Fruit fly (Drosophila melanogaster) whole organism, prepupa: Measurements from ENCODE around the gene dpr20.

Source experiments
- CG10631 ChIP-seq: fragments of 200-800 bp; sonication (Bioruptor generic); optimal IDR thresholded peaks from 2 replicates; lab custom pipeline; 2016; ENCODE audit warnings: missing biosample characterization, missing genetic modification characterization
- CG10669 ChIP-seq: fragments of 200-800 bp; sonication (Bioruptor generic); optimal IDR thresholded peaks from 3 replicates; lab custom pipeline; 2018; ENCODE audit warnings: missing biosample characterization, mild to moderate bottlenecking, missing genetic modification characterization, moderate library complexity
- CG11294 ChIP-seq: fragments of 200-800 bp; sonication (Bioruptor generic); IDR thresholded peaks from 2 replicates; pipeline ENCODE4 v1.3.6; 2022; ENCODE audit warnings: missing biosample characterization, missing genetic modification characterization
- CG11762 ChIP-seq: fragments of 200-800 bp; sonication (Bioruptor generic); optimal IDR thresholded peaks from 3 replicates; lab custom pipeline; 2016; ENCODE audit warnings: missing biosample characterization, missing genetic modification characterization; ENCODE audit not compliant: insufficient read depth
- CG11902 ChIP-seq: fragments of 200-800 bp; sonication (Bioruptor generic); optimal IDR thresholded peaks from 3 replicates; lab custom pipeline; 2016; ENCODE audit warnings: missing biosample characterization, missing genetic modification characterization
- CG15336 ChIP-seq: fragments of 200-800 bp; sonication (Bioruptor generic); IDR thresholded peaks from 2 replicates; pipeline ENCODE4 v1.3.6; 2022; ENCODE audit warnings: missing biosample characterization, missing genetic modification characterization
- CG16779 ChIP-seq: fragments of 200-800 bp; sonication (Bioruptor generic); optimal IDR thresholded peaks from 3 replicates; lab custom pipeline; 2017; ENCODE audit warnings: missing biosample characterization, mild to moderate bottlenecking, missing genetic modification characterization
- CG3032 ChIP-seq: fragments of 200-800 bp; optimal IDR thresholded peaks from 2 replicates; lab custom pipeline; 2019; ENCODE audit warnings: missing biosample characterization, mild to moderate bottlenecking, missing genetic modification characterization, moderate library complexity
- CG32006 ChIP-seq: fragments of 200-800 bp; sonication (Bioruptor generic); optimal IDR thresholded peaks from 3 replicates; lab custom pipeline; 2017; ENCODE audit warnings: missing biosample characterization, mild to moderate bottlenecking, missing genetic modification characterization
- CG3919 ChIP-seq: fragments of 200-800 bp; sonication (Bioruptor generic); optimal IDR thresholded peaks from 3 replicates; lab custom pipeline; 2016; ENCODE audit warnings: missing biosample characterization, missing genetic modification characterization
- CG4318 ChIP-seq: fragments of 200-800 bp; sonication (Bioruptor generic); optimal IDR thresholded peaks from 3 replicates; lab custom pipeline; 2017; ENCODE audit warnings: missing biosample characterization, mild to moderate bottlenecking, missing genetic modification characterization
- CG6163 ChIP-seq: fragments of 200-800 bp; sonication (Bioruptor generic); IDR thresholded peaks from 3 replicates; pipeline ENCODE4 v1.3.6; 2022; ENCODE audit warnings: missing biosample characterization, missing genetic modification characterization
- CG6792 ChIP-seq: fragments of 200-800 bp; sonication (Bioruptor generic); optimal IDR thresholded peaks from 3 replicates; lab custom pipeline; 2016; ENCODE audit warnings: missing biosample characterization, missing genetic modification characterization
- CG6808 ChIP-seq: fragments of 200-800 bp; sonication (Bioruptor generic); optimal IDR thresholded peaks from 3 replicates; lab custom pipeline; 2017; ENCODE audit warnings: missing biosample characterization, missing genetic modification characterization, mild to moderate bottlenecking, moderate library complexity, missing genetic modification reagents
- CG6854 ChIP-seq: fragments of 200-800 bp; sonication (Bioruptor generic); optimal IDR thresholded peaks from 2 replicates; lab custom pipeline; 2017; ENCODE audit warnings: missing biosample characterization, mild to moderate bottlenecking, missing genetic modification characterization
- CG7368 ChIP-seq: fragments of 200-800 bp; sonication (Bioruptor generic); optimal IDR thresholded peaks from 3 replicates; lab custom pipeline; 2016; ENCODE audit warnings: missing biosample characterization, missing genetic modification characterization
- CG8119 ChIP-seq: fragments of 200-800 bp; sonication (Bioruptor generic); IDR thresholded peaks from 3 replicates; pipeline ENCODE4 v1.3.6; 2022; ENCODE audit warnings: missing biosample characterization, missing genetic modification characterization
- CG8319 ChIP-seq: fragments of 200-800 bp; sonication (Bioruptor generic); optimal IDR thresholded peaks from 3 replicates; lab custom pipeline; 2016; ENCODE audit warnings: missing biosample characterization, missing genetic modification characterization
- CG8632 ChIP-seq: fragments of 200-800 bp; sonication (Bioruptor generic); optimal IDR thresholded peaks from 3 replicates; lab custom pipeline; 2016; ENCODE audit warnings: missing biosample characterization, missing genetic modification characterization
- CG9139 ChIP-seq: fragments of 200-800 bp; sonication (Bioruptor generic); optimal IDR thresholded peaks from 3 replicates; lab custom pipeline; 2017; ENCODE audit warnings: missing biosample characterization, mild to moderate bottlenecking, missing genetic modification characterization
- Eip75B ChIP-seq: fragments of 200-800 bp; sonication (Bioruptor generic); optimal IDR thresholded peaks from 3 replicates; lab custom pipeline; 2016; ENCODE audit warnings: missing biosample characterization, missing genetic modification characterization
- Eip78C ChIP-seq: fragments of 200-800 bp; sonication (Bioruptor generic); peaks from one replicate; lab custom pipeline; 2016; ENCODE audit warnings: missing biosample characterization, missing genetic modification characterization
- Eip93F ChIP-seq: fragments of 200-800 bp; sonication (Bioruptor generic); optimal IDR thresholded peaks from 2 replicates; lab custom pipeline; 2016; ENCODE audit warnings: missing biosample characterization, mild to moderate bottlenecking, missing genetic modification characterization
- Ets96B ChIP-seq: fragments of 200-800 bp; optimal IDR thresholded peaks from 2 replicates; lab custom pipeline; 2019; ENCODE audit warnings: missing biosample characterization, mild to moderate bottlenecking, missing genetic modification characterization, moderate library complexity
- Gug ChIP-seq: fragments of 200-800 bp; sonication (Bioruptor generic); IDR thresholded peaks from 2 replicates; pipeline ENCODE4 v1.3.6; 2022; ENCODE audit warnings: missing biosample characterization, missing genetic modification characterization
- Hr39 ChIP-seq: fragments of 200-800 bp; sonication (Bioruptor generic); optimal IDR thresholded peaks from 2 replicates; lab custom pipeline; 2016; ENCODE audit warnings: missing biosample characterization, missing genetic modification characterization
- Hr4 ChIP-seq: fragments of 200-800 bp; sonication (Bioruptor generic); optimal IDR thresholded peaks from 3 replicates; lab custom pipeline; 2016; ENCODE audit warnings: missing biosample characterization, missing genetic modification characterization
- Met ChIP-seq: fragments of 200-800 bp; sonication (Bioruptor generic); optimal IDR thresholded peaks from 3 replicates; lab custom pipeline; 2016; ENCODE audit warnings: missing biosample characterization, missing genetic modification characterization
- Smox ChIP-seq: fragments of 200-800 bp; sonication (Bioruptor generic); optimal IDR thresholded peaks from 3 replicates; lab custom pipeline; 2016; ENCODE audit warnings: missing biosample characterization, missing genetic modification characterization
- Sox102F ChIP-seq: fragments of 200-800 bp; sonication (Bioruptor generic); optimal IDR thresholded peaks from 2 replicates; lab custom pipeline; 2016; ENCODE audit warnings: missing biosample characterization, mild to moderate bottlenecking, missing genetic modification characterization
- Sox14 ChIP-seq: fragments of 200-800 bp; sonication (Bioruptor generic); optimal IDR thresholded peaks from 3 replicates; lab custom pipeline; 2016; ENCODE audit warnings: missing biosample characterization, missing genetic modification characterization
- achi ChIP-seq: fragments of 200-800 bp; sonication (Bioruptor generic); optimal IDR thresholded peaks from 3 replicates; lab custom pipeline; 2016; ENCODE audit warnings: missing biosample characterization, missing genetic modification characterization
- acj6 ChIP-seq: fragments of 200-800 bp; sonication (Bioruptor generic); optimal IDR thresholded peaks from 3 replicates; lab custom pipeline; 2016; ENCODE audit warnings: missing biosample characterization, missing genetic modification characterization
- cyc ChIP-seq: fragments of 200-800 bp; sonication (Bioruptor generic); optimal IDR thresholded peaks from 3 replicates; lab custom pipeline; 2016; ENCODE audit warnings: missing biosample characterization, missing genetic modification characterization
- dsx ChIP-seq: fragments of 200-800 bp; optimal IDR thresholded peaks from 3 replicates; lab custom pipeline; 2019; ENCODE audit warnings: missing biosample characterization, mild to moderate bottlenecking, missing genetic modification characterization, moderate library complexity; ENCODE audit not compliant: poor library complexity, severe bottlenecking
- esn ChIP-seq: fragments of 200-800 bp; sonication (Bioruptor generic); optimal IDR thresholded peaks from 2 replicates; lab custom pipeline; 2016; ENCODE audit warnings: missing biosample characterization, mild to moderate bottlenecking, missing genetic modification characterization, moderate library complexity
- fd59A ChIP-seq: fragments of 200-800 bp; sonication (Bioruptor generic); optimal IDR thresholded peaks from 2 replicates; lab custom pipeline; 2017; ENCODE audit warnings: missing biosample characterization, mild to moderate bottlenecking, missing genetic modification characterization, missing genetic modification reagents
- fd85E ChIP-seq: fragments of 200-800 bp; sonication (Bioruptor generic); optimal IDR thresholded peaks from 3 replicates; lab custom pipeline; 2016; ENCODE audit warnings: missing biosample characterization, missing genetic modification characterization
- fkh ChIP-seq: fragments of 200-800 bp; sonication (Bioruptor generic); optimal IDR thresholded peaks from 3 replicates; lab custom pipeline; 2017; ENCODE audit warnings: missing biosample characterization, mild to moderate bottlenecking, missing genetic modification characterization, moderate library complexity
- lz ChIP-seq: fragments of 200-800 bp; sonication (Bioruptor generic); optimal IDR thresholded peaks from 3 replicates; lab custom pipeline; 2016; ENCODE audit warnings: missing biosample characterization, missing genetic modification characterization
- net ChIP-seq: fragments of 200-800 bp; sonication (Bioruptor generic); optimal IDR thresholded peaks from 3 replicates; lab custom pipeline; 2016; ENCODE audit warnings: missing biosample characterization, missing genetic modification characterization
- salr ChIP-seq, 2 experiments: fragments of 200-800 bp; sonication (Bioruptor generic); optimal IDR thresholded peaks; 3 replicates each; lab custom pipeline; 2016 to 2018; ENCODE audit warnings: missing biosample characterization in 2 of 2, missing genetic modification characterization in 2 of 2, mild to moderate bottlenecking in 1 of 2
- ss ChIP-seq, 2 experiments: fragments of 200-800 bp; sonication (Bioruptor generic); optimal IDR thresholded peaks; 2 replicates in 1 of 2; 3 replicates in 1 of 2; lab custom pipeline; 2017 to 2018; ENCODE audit warnings: mild to moderate bottlenecking in 2 of 2, missing biosample characterization in 2 of 2, missing genetic modification characterization in 2 of 2, moderate library complexity in 1 of 2
- svp ChIP-seq: fragments of 200-800 bp; sonication (Bioruptor generic); peaks from one replicate; lab custom pipeline; 2016; ENCODE audit warnings: missing biosample characterization, missing genetic modification characterization
- topi ChIP-seq: fragments of 200-800 bp; sonication (Bioruptor generic); optimal IDR thresholded peaks from 3 replicates; lab custom pipeline; 2016; ENCODE audit warnings: missing biosample characterization, missing genetic modification characterization
- vri ChIP-seq: fragments of 200-800 bp; sonication (Bioruptor generic); optimal IDR thresholded peaks from 3 replicates; lab custom pipeline; 2016; ENCODE audit warnings: missing biosample characterization, mild to moderate bottlenecking, missing genetic modification characterization

dpr20 gene

dm6 chr3L:833878-834277, 23.2 kb downstream of the dpr20 start, which contains the start of gene CG42553:
CG42553 (plus strand) TSS chr3L:834093.
- peak; percentile 66 for TF ChIP-seq fkh (GFP tag; lab: Kevin White, UChicago)
- TF ChIP-seq Sox14 (GFP tag; lab: Kevin White, UChicago), result no peak

DNA sequence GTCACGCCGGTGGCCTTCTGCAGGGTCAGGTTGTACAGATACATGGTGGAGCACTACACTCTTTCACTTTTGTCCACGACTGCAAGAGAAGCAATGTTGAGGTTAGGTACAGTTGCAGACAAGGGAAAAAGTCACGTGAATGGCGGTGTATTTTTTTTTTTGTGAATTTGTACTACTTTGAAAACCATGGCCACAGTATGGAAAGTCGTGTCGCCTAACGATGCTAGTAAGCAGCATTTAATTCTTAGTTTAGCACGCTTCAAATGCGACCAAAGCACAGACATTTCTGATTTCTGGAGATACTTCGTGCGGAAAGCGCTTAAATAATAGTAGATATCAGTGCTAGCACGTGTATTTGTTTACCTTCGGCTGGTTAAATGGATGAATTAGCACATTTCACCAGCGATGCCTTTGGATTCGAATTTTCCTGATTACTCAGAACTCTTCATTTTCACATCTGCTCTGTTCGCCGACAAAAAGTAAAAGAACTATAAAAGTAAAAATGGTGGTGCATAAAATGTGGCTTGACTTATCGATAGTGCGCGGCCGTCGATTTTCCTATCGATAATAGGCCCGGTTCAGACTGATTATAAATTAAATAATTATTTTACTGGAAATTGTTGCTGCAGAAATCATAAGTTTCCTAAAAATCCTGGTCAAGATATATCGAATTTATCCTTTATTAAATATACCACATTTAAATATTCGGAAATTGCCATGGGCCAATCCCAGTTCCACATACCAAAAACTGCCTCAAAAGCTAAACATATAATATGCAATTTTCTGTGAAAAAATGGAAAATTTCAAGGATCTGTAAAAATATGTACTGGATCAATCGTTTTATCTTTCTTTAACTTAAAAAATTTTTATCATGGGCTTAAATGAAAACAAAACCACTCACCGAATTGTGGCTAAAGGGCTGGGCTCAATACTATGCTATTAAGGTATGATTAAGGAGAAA, 23.9 kb downstream of the dpr20 start, which contains the start of gene Sf3b3:
Sf3b3 (minus strand) TSS at position 489 of the 961 bp plus-strand sequence.
- TF ChIP-seq CG15336 (no peak), Sox102F (no peak), Ets96B (peak; percentile 11), acj6 (no peak), CG8632 (GFP tag; lab: Kevin White, UChicago) (no peak), cyc (GFP tag; lab: Kevin White, UChicago) (peak; percentile 27), net (GFP tag; lab: Kevin White, UChicago) (no peak), achi (no peak), CG11762 (GFP tag; lab: Kevin White, UChicago) (no peak), ss (GFP tag; optimal IDR thresholded peaks at IDR 0.05; lab: Kevin White, UChicago) (peak; percentile 14 to 38), CG7368 (GFP tag; lab: Kevin White, UChicago) (no peak), Smox (no peak), lz (GFP tag; lab: Kevin White, UChicago) (no peak), esn (no peak), CG6808 (no peak), CG8119 (GFP tag; lab: Robert Waterston, UW) (no peak), Hr39 (GFP tag; lab: Kevin White, UChicago) (no peak), Eip93F (GFP tag; lab: Kevin White, UChicago) (no peak), Eip78C (peak; percentile 78), CG8319 (GFP tag; lab: Kevin White, UChicago) (peak; percentile 17), CG9139 (GFP tag; lab: Kevin White, UChicago) (no peak), Hr4 (GFP tag; lab: Kevin White, UChicago) (no peak), Gug (GFP tag; lab: Robert Waterston, UW) (0 out of 2 replicates have a peak, but pooled peaks have one; percentile 18), fkh (GFP tag; lab: Kevin White, UChicago) (no peak), CG10631 (GFP tag; lab: Kevin White, UChicago) (peak; percentile 10), svp (no peak), dsx (GFP tag; lab: Kevin White, UChicago) (peak; percentile 40), Met (GFP tag; lab: Kevin White, UChicago) (no peak), CG32006 (GFP tag; lab: Kevin White, UChicago) (no peak), CG6792 (GFP tag; lab: Kevin White, UChicago) (no peak), salr (GFP tag; optimal IDR thresholded peaks at IDR 0.05; lab: Kevin White, UChicago) (no peak), CG11902 (GFP tag; lab: Kevin White, UChicago) (peak; percentile 3), vri (GFP tag; lab: Kevin White, UChicago) (no peak), CG3032 (tag; lab: Kevin White, UChicago) (no peak), CG11294 (GFP tag; lab: Robert Waterston, UW) (no peak), fd59A (no peak), topi (GFP tag; lab: Kevin White, UChicago) (peak; percentile 9), CG4318 (GFP tag; lab: Kevin White, UChicago) (no peak), Eip75B (GFP tag; lab: Kevin White, UChicago) (no peak), fd85E (GFP tag; lab: Kevin White, UChicago) (peak; percentile 1), CG3919 (GFP tag; lab: Kevin White, UChicago) (no peak), CG6854 (GFP tag; lab: Kevin White, UChicago) (peak; percentile 80), CG6163 (GFP tag; lab: Robert Waterston, UW) (peak; percentile 51; the same call in 1 of the 3 replicates), CG16779 (tag; lab: Kevin White, UChicago) (no peak), CG10669 (no peak)
